Fruit fly (Drosophila melanogaster) whole organism, pupa: Measurements from ENCODE around the gene Sfp23F.
"Not testable (repeated sequence)": the region's sequence is repeated elsewhere in the genome, so short reads cannot be mapped to it uniquely, and the experiment has no call there.

Experiments
- CG10348 ChIP-seq: fragments of 200-800 bp; sonication (Bioruptor generic); IDR thresholded peaks from 2 replicates; pipeline ENCODE4 v1.3.6; 2022; ENCODE audit warnings: missing biosample characterization, missing genetic modification characterization
- CG12605 ChIP-seq: fragments of 200-800 bp; sonication (Bioruptor generic); IDR thresholded peaks from 2 replicates; pipeline ENCODE4 v1.3.6; 2022; ENCODE audit warnings: missing biosample characterization, missing genetic modification characterization
- CG13204 ChIP-seq: fragments of 200-800 bp; sonication (Bioruptor generic); optimal IDR thresholded peaks from 2 replicates; lab custom pipeline; 2018; ENCODE audit warnings: missing biosample characterization, mild to moderate bottlenecking, missing genetic modification characterization, moderate library complexity
- CG14655 ChIP-seq: fragments of 200-800 bp; sonication (Bioruptor generic); optimal IDR thresholded peaks from 3 replicates; lab custom pipeline; 2017; ENCODE audit warnings: mild to moderate bottlenecking, missing biosample characterization, missing genetic modification reagents, missing genetic modification characterization
- CG15710 ChIP-seq: fragments of 200-800 bp; sonication (Bioruptor generic); optimal IDR thresholded peaks from 2 replicates; lab custom pipeline; 2018; ENCODE audit warnings: missing biosample characterization, mild to moderate bottlenecking, missing genetic modification characterization, moderate library complexity
- CG17806 ChIP-seq: fragments of 200-800 bp; sonication (Bioruptor generic); optimal IDR thresholded peaks from 2 replicates; lab custom pipeline; 2018; ENCODE audit warnings: missing biosample characterization, mild to moderate bottlenecking, missing genetic modification characterization, moderate library complexity
- CG32121 ChIP-seq: fragments of 200-800 bp; sonication (Bioruptor generic); IDR thresholded peaks from 2 replicates; pipeline ENCODE4 v1.3.6; 2022; ENCODE audit warnings: missing biosample characterization, missing genetic modification characterization
- CG34367 ChIP-seq: fragments of 200-800 bp; sonication (Bioruptor generic); optimal IDR thresholded peaks from 2 replicates; lab custom pipeline; 2018; ENCODE audit warnings: missing biosample characterization, mild to moderate bottlenecking, missing genetic modification characterization
- CG4496 ChIP-seq: fragments of 200-800 bp; sonication (Bioruptor generic); IDR thresholded peaks from 3 replicates; pipeline ENCODE4 v1.3.6; 2022; ENCODE audit warnings: missing biosample characterization, missing genetic modification characterization
- CG8159 ChIP-seq: fragments of 200-800 bp; sonication (Bioruptor generic); optimal IDR thresholded peaks from 3 replicates; lab custom pipeline; 2018; ENCODE audit warnings: missing biosample characterization, mild to moderate bottlenecking, missing genetic modification characterization, moderate library complexity
- CG8301 ChIP-seq: fragments of 200-800 bp; sonication (Bioruptor generic); optimal IDR thresholded peaks from 2 replicates; lab custom pipeline; 2018; ENCODE audit warnings: missing biosample characterization, mild to moderate bottlenecking, missing genetic modification characterization
- CG9948 ChIP-seq: fragments of 200-800 bp; sonication (Bioruptor generic); optimal IDR thresholded peaks from 2 replicates; lab custom pipeline; 2018; ENCODE audit warnings: missing biosample characterization, mild to moderate bottlenecking, missing genetic modification characterization, moderate library complexity
- D1 ChIP-seq: fragments of 200-800 bp; sonication (Bioruptor generic); optimal IDR thresholded peaks from 2 replicates; lab custom pipeline; 2018; ENCODE audit warnings: missing biosample characterization, mild to moderate bottlenecking, missing genetic modification characterization, moderate library complexity
- EcR ChIP-seq: fragments of 200-800 bp; sonication (Bioruptor generic); optimal IDR thresholded peaks from 3 replicates; lab custom pipeline; 2019; ENCODE audit warnings: missing biosample characterization, missing genetic modification characterization, mild to moderate bottlenecking, moderate library complexity, missing genetic modification reagents
- Ets98B ChIP-seq: fragments of 200-800 bp; sonication (Bioruptor generic); IDR thresholded peaks from 2 replicates; pipeline ENCODE4 v1.3.6; 2022; ENCODE audit warnings: missing biosample characterization, missing genetic modification characterization
- Pif1A ChIP-seq: fragments of 200-800 bp; sonication (Bioruptor generic); optimal IDR thresholded peaks from 3 replicates; lab custom pipeline; 2016; ENCODE audit warnings: missing biosample characterization, missing genetic modification characterization
- Pif1B ChIP-seq: fragments of 200-800 bp; sonication (Bioruptor generic); optimal IDR thresholded peaks from 3 replicates; lab custom pipeline; 2016; ENCODE audit warnings: missing biosample characterization, missing genetic modification characterization
- Snoo ChIP-seq: fragments of 200-800 bp; sonication (Bioruptor generic); optimal IDR thresholded peaks from 3 replicates; lab custom pipeline; 2017; ENCODE audit warnings: missing biosample characterization, mild to moderate bottlenecking, missing genetic modification characterization, inconsistent platforms
- fd96Ca ChIP-seq: fragments of 200-800 bp; sonication (Bioruptor generic); IDR thresholded peaks from 3 replicates; pipeline ENCODE4 v1.3.6; 2022; ENCODE audit warnings: missing biosample characterization, missing genetic modification characterization
- gl ChIP-seq: fragments of 200-800 bp; sonication (Bioruptor generic); optimal IDR thresholded peaks from 2 replicates; lab custom pipeline; 2018; ENCODE audit warnings: missing biosample characterization, mild to moderate bottlenecking, missing genetic modification characterization
- rn ChIP-seq: fragments of 200-800 bp; sonication (Bioruptor generic); IDR thresholded peaks from 2 replicates; pipeline ENCODE4 v1.3.6; 2022; ENCODE audit warnings: missing biosample characterization, missing genetic modification characterization

The Sfp23F gene

dm6 chr2L:3397594-3398073, 10.1 kb upstream of the Sfp23F start, which contains the start of gene CG34175:
Gene CG34175 (plus strand): TSS chr2L:3398023.
- no peak for TF ChIP-seq CG14655
- TF ChIP-seq CG10348 (GFP tag; lab: Robert Waterston, UW): no peak
- no peak for TF ChIP-seq CG13204 (GFP tag; lab: Kevin White, UChicago)
- TF ChIP-seq CG8301 (tag; lab: Kevin White, UChicago): no peak
- no peak for TF ChIP-seq CG8159
- TF ChIP-seq D1 (tag; lab: Kevin White, UChicago): no peak
- TF ChIP-seq CG15710: no peak
- no peak for TF ChIP-seq EcR (GFP tag; lab: Kevin White, UChicago)

DNA sequence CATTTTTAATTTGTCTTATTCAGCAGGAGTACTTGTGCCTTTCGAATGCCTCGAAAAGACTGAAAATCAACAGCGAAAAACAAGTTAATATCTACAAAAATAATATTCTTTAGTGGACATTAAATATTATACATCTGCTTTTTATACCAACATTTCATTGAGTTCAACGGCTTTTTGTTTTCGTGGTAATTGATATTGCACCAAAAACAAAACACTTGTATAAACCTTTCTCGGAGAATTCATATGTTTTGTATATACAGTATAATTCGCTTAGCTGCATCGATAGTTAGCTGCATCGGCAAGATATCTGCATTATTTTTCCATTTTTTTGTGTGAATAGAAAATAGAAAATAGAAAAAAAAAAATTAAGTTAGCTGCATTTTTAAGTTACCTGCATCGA, 853 bp upstream of the Sfp23F start, which contains the start of gene CG42460:
Gene CG42460 (minus strand): TSS at position 101 of the 400 bp plus-strand sequence.
- TF ChIP-seq CG32121 (GFP tag; lab: Robert Waterston, UW); CG10348 (GFP tag; lab: Robert Waterston, UW); CG34367 (tag; lab: Kevin White, UChicago): not testable (repeated sequence)

DNA sequence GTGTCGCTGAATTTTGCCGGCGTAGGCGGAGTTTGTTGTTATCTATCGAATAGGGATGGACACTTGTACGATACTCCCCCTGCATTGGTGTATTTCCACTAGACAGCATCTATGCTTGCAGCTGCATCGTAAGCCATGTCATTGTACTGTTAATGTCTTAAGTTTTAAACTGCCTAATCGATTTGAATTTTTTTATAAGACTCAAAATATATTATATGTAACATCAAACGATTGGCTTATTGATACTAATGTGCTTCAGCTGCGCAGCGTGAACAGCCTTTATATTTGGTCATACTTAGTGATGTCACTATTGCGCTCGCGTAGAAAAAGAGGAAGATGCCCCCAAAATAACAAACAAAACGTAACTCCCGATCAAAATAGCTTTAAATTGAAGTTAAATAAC, 10.9 kb downstream of the Sfp23F start, which contains the start of the genes CG9662 and Ptpa:
Gene CG9662 (minus strand): TSS at position 54 of the 403 bp plus-strand sequence.
Gene Ptpa (plus strand): TSS at position 319 of the 403 bp plus-strand sequence.
- TF ChIP-seq CG8159 (peak; percentile 67), Ets98B (GFP tag; lab: Robert Waterston, UW) (peak; percentile 42), CG4496 (GFP tag; lab: Robert Waterston, UW) (peak; percentile 67), CG15710 (peak; percentile 61), EcR (GFP tag; lab: Kevin White, UChicago) (no peak), Pif1A (GFP tag; lab: Kevin White, UChicago) (peak; percentile 54), CG10348 (GFP tag; lab: Robert Waterston, UW) (0 out of 2 replicates have a peak, but pooled peaks have one; percentile 14), CG34367 (tag; lab: Kevin White, UChicago) (peak; percentile 35), CG14655 (peak; percentile 65), CG13204 (GFP tag; lab: Kevin White, UChicago) (no peak), CG8301 (tag; lab: Kevin White, UChicago) (peak; percentile 59), CG17806 (tag; lab: Kevin White, UChicago) (peak; percentile 59), CG12605 (GFP tag; lab: Robert Waterston, UW) (no peak), rn (GFP tag; lab: Robert Waterston, UW) (peak; percentile 62), gl (tag; lab: Kevin White, UChicago) (no peak), fd96Ca (GFP tag; lab: Robert Waterston, UW) (peak; percentile 76), CG32121 (GFP tag; lab: Robert Waterston, UW) (peak; percentile 56; the same call in 1 of the 2 replicates), Snoo (no peak), Pif1B (GFP tag; lab: Kevin White, UChicago) (no peak), D1 (tag; lab: Kevin White, UChicago) (no peak), CG9948 (peak; percentile 62)

DNA sequence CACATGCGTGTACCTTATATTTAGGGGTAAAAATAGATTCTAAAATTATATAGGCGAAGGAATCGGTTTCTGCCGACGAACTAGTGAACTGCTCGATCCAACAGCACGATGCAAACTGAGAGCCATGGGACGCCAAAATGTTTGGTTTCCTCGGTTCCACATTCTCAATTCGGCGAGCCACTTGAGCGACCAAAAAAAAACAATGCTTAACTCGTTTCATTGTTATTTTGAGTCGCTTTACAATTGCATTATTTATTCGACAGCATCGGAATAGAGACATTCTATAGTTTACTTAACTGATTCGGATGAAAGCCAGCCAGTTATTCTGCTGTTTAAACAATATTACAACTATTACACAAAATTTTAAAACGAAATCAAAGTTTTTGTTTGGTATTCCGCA, 11.9 kb downstream of the Sfp23F start, which contains the start of gene CG15412:
Gene CG15412 (minus strand): TSS at position 101 of the 400 bp plus-strand sequence.
- TF ChIP-seq Pif1A (GFP tag; lab: Kevin White, UChicago) (no peak), fd96Ca (GFP tag; lab: Robert Waterston, UW) (no peak), CG8159 (no peak), CG4496 (GFP tag; lab: Robert Waterston, UW) (no peak), CG9948 (no peak), CG8301 (tag; lab: Kevin White, UChicago) (no peak), CG15710 (no peak), EcR (GFP tag; lab: Kevin White, UChicago) (no peak), CG10348 (GFP tag; lab: Robert Waterston, UW) (no peak), Ets98B (GFP tag; lab: Robert Waterston, UW) (no peak), CG17806 (tag; lab: Kevin White, UChicago) (no peak), CG13204 (GFP tag; lab: Kevin White, UChicago) (no peak), CG32121 (GFP tag; lab: Robert Waterston, UW) (no peak), rn (GFP tag; lab: Robert Waterston, UW) (no peak), gl (tag; lab: Kevin White, UChicago) (no peak), CG14655 (no peak), Pif1B (GFP tag; lab: Kevin White, UChicago) (no peak), CG12605 (GFP tag; lab: Robert Waterston, UW) (no peak)

DNA sequence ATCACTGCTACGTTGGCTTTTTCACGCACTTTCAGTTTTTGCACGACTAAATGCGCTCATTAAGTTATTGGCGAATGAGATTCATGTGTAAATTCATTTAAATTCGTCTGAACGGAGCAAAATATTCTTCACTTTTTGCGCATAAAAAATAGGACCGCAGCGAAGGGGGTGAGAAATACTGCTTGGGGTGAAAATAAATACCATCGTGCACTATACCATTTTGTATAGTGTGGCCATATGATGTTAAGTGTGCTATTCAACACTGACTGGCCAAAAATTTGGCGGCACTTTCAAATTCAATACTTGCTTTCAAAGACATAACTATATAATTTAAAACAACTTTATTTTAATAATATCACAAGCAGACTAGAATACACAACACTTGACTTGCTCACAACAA, 14.3 kb downstream of the Sfp23F start, which contains the start of gene GramD1B:
Gene GramD1B (minus strand): TSS at position 131 of the 400 bp plus-strand sequence.
- TF ChIP-seq CG15710 (no peak), CG8301 (tag; lab: Kevin White, UChicago) (no peak), CG34367 (tag; lab: Kevin White, UChicago) (no peak), CG14655 (no peak), Snoo (no peak), CG32121 (GFP tag; lab: Robert Waterston, UW) (no peak), D1 (tag; lab: Kevin White, UChicago) (no peak), gl (tag; lab: Kevin White, UChicago) (no peak), CG13204 (GFP tag; lab: Kevin White, UChicago) (no peak), CG10348 (GFP tag; lab: Robert Waterston, UW) (no peak), CG9948 (no peak), EcR (GFP tag; lab: Kevin White, UChicago) (no peak), CG4496 (GFP tag; lab: Robert Waterston, UW) (no peak), Pif1A (GFP tag; lab: Kevin White, UChicago) (no peak)
